Worm (Caenorhabditis elegans) whole organism, mixed stage, embryonic: ENCODE results near the gene srw-11.
"Not testable (repeated sequence)": the region's sequence is repeated elsewhere in the genome, so short reads cannot be mapped to it uniquely, and the experiment has no call there.

ENCODE experiments used
- M03D4.4 ChIP-seq: sonication (generic microtip); optimal IDR thresholded peaks from 2 replicates; lab custom pipeline; 2017; ENCODE audit warnings: mild to moderate bottlenecking, missing genetic modification characterization, missing compliant biosample characterization
- blmp-1 ChIP-seq: fragments of 150-350 bp; optimal IDR thresholded peaks from 2 replicates; lab custom pipeline; 2014; ENCODE audit warnings: missing biosample characterization, missing genetic modification characterization
- ceh-43 ChIP-seq: fragments of 200-800 bp; sonication (Bioruptor generic); optimal IDR thresholded peaks from 2 replicates; lab custom pipeline; 2018; ENCODE audit warnings: mild to moderate bottlenecking, missing genetic modification characterization, moderate library complexity, missing compliant biosample characterization
- ceh-83 ChIP-seq: fragments of 200-800 bp; sonication (Bioruptor generic); optimal IDR thresholded peaks from 2 replicates; lab custom pipeline; 2018; ENCODE audit warnings: mild to moderate bottlenecking, missing genetic modification characterization, missing compliant biosample characterization
- drap-1 ChIP-seq: fragments of 200-800 bp; sonication (Bioruptor generic); optimal IDR thresholded peaks from 3 replicates; lab custom pipeline; 2018; ENCODE audit warnings: mild to moderate bottlenecking, missing genetic modification characterization, missing compliant biosample characterization
- elt-1 ChIP-seq: sonication (generic microtip); optimal IDR thresholded peaks from 2 replicates; lab custom pipeline; 2017; ENCODE audit warnings: missing genetic modification characterization, mild to moderate bottlenecking, missing compliant biosample characterization, antibody characterized with exemption, moderate library complexity, borderline replicate concordance; ENCODE audit not compliant: insufficient read depth
- elt-3 ChIP-seq: fragments of 150-350 bp; optimal IDR thresholded peaks from 2 replicates; lab custom pipeline; 2014; ENCODE audit warnings: missing biosample characterization, missing genetic modification characterization
- flh-1 ChIP-seq: fragments of 200-800 bp; sonication (Bioruptor generic); optimal IDR thresholded peaks from 2 replicates; lab custom pipeline; 2018; ENCODE audit warnings: mild to moderate bottlenecking, missing genetic modification characterization, moderate library complexity, missing compliant biosample characterization
- ham-2 ChIP-seq: fragments of 200-800 bp; sonication (Bioruptor generic); optimal IDR thresholded peaks from 2 replicates; lab custom pipeline; 2018; ENCODE audit warnings: mild to moderate bottlenecking, missing genetic modification characterization, missing compliant biosample characterization
- hlh-1 ChIP-seq: fragments of 150-350 bp; optimal IDR thresholded peaks from 2 replicates; lab custom pipeline; 2014; ENCODE audit warnings: missing biosample characterization, missing genetic modification reagents, missing genetic modification characterization
- lin-13 ChIP-seq: fragments of 150-350 bp; optimal IDR thresholded peaks from 2 replicates; lab custom pipeline; 2014; ENCODE audit warnings: missing biosample characterization, missing genetic modification characterization
- lin-32 ChIP-seq: fragments of 200-800 bp; sonication (Bioruptor generic); optimal IDR thresholded peaks from 2 replicates; lab custom pipeline; 2018; ENCODE audit warnings: mild to moderate bottlenecking, missing genetic modification characterization, missing compliant biosample characterization
- lsy-2 ChIP-seq: fragments of 150-350 bp; optimal IDR thresholded peaks from 2 replicates; lab custom pipeline; 2014; ENCODE audit warnings: missing biosample characterization, missing genetic modification characterization
- mab-5 ChIP-seq: fragments of 150-350 bp; optimal IDR thresholded peaks from 2 replicates; lab custom pipeline; 2014; ENCODE audit warnings: missing biosample characterization, missing genetic modification characterization
- mep-1 ChIP-seq: fragments of 150-350 bp; optimal IDR thresholded peaks from 2 replicates; lab custom pipeline; 2017; ENCODE audit warnings: missing biosample characterization, missing genetic modification reagents, missing genetic modification characterization, inconsistent platforms
- mls-2 ChIP-seq: sonication (generic microtip); optimal IDR thresholded peaks from 2 replicates; lab custom pipeline; 2016; ENCODE audit warnings: mild to moderate bottlenecking, missing genetic modification characterization, moderate library complexity, missing compliant biosample characterization
- nhr-12 ChIP-seq: fragments of 150-350 bp; optimal IDR thresholded peaks from 2 replicates; lab custom pipeline; 2014; ENCODE audit warnings: missing biosample characterization, missing genetic modification characterization
- nhr-2 ChIP-seq: fragments of 150-350 bp; optimal IDR thresholded peaks from 2 replicates; lab custom pipeline; 2014; ENCODE audit warnings: missing biosample characterization, missing genetic modification characterization
- nhr-237 ChIP-seq: fragments of 150-350 bp; optimal IDR thresholded peaks from 2 replicates; lab custom pipeline; 2014; ENCODE audit warnings: missing biosample characterization, missing genetic modification characterization
- nhr-28 ChIP-seq: fragments of 150-350 bp; optimal IDR thresholded peaks from 2 replicates; lab custom pipeline; 2014; ENCODE audit warnings: missing biosample characterization, missing genetic modification characterization
- pha-4 ChIP-seq: fragments of 150-350 bp; optimal IDR thresholded peaks from 2 replicates; lab custom pipeline; 2018; ENCODE audit warnings: missing biosample characterization, missing genetic modification reagents, missing genetic modification characterization
- sem-2 ChIP-seq: fragments of 200-800 bp; sonication (Bioruptor generic); optimal IDR thresholded peaks from 2 replicates; lab custom pipeline; 2018; ENCODE audit warnings: mild to moderate bottlenecking, missing genetic modification characterization, missing compliant biosample characterization
- snpc-4 ChIP-seq: fragments of 150-350 bp; optimal IDR thresholded peaks from 2 replicates; lab custom pipeline; 2014; ENCODE audit warnings: missing biosample characterization, missing genetic modification characterization
- sptf-1 ChIP-seq: sonication (generic microtip); optimal IDR thresholded peaks from 2 replicates; lab custom pipeline; 2017; ENCODE audit warnings: mild to moderate bottlenecking, missing genetic modification characterization, moderate library complexity, missing compliant biosample characterization
- tbx-8 ChIP-seq: fragments of 200-800 bp; sonication (Bioruptor generic); optimal IDR thresholded peaks from 2 replicates; lab custom pipeline; 2018; ENCODE audit warnings: mild to moderate bottlenecking, missing genetic modification characterization, moderate library complexity, missing compliant biosample characterization
- unc-39 ChIP-seq: fragments of 150-350 bp; optimal IDR thresholded peaks from 2 replicates; lab custom pipeline; 2014; ENCODE audit warnings: missing biosample characterization, missing genetic modification characterization
- zip-8 ChIP-seq: fragments of 150-350 bp; optimal IDR thresholded peaks from 2 replicates; lab custom pipeline; 2014; ENCODE audit warnings: missing biosample characterization, missing genetic modification characterization

Gene srw-11

DNA sequence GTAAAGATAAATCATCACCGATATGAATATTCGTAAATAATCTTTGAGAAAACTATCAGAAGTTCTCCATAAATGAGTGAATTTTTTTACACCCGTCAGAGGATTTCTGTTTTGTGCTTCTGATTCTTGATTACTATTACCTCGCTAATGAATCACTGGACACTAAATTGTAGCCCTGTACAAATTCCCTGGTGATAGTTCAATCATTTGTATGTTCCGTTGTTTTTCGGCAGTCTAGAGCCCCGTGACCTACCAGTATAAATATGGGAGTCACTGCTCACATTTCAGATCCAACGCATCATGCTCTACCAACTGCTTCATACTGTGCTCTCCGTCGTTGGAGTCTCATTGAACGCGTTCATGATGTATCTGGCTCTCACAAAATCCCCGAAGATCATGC is 10.2 kb upstream of the srw-11 start, which contains the start of gene srd-28:
TSS of gene srd-28 (plus strand) at position 301 of the 400 bp plus-strand sequence.
- TF ChIP-seq flh-1 (GFP tag; lab: Kevin White, UChicago); zip-8 (tag; lab: Kevin White, UChicago); lsy-2 (tag; lab: Kevin White, UChicago): not testable (repeated sequence)

DNA sequence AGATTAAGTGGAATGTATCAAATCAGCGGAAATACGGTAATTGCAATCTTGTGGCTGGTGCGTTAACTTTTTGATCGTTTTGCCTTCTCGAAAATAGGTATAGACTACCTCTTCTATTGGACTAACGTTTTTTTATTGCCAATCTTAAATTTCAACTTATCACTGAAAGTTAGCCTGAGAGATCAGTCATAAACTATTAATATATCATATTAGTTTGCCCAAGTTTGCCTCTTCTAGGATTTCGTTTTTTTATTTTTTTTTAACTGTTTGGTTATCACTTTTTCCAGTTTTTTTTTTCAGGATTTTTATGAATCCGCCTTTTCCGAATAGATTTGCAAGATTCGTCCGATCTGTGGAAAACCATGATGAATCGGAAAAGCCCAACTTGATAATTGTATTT is 4.3 kb upstream of the srw-11 start, which contains the start of gene kin-30:
TSS of gene kin-30 (plus strand) at position 301 of the 400 bp plus-strand sequence.
- TF ChIP-seq mls-2 (no peak), nhr-237 (tag; lab: Kevin White, UChicago) (no peak)
- TF ChIP-seq, all 35 proteins: peak for 0

DNA sequence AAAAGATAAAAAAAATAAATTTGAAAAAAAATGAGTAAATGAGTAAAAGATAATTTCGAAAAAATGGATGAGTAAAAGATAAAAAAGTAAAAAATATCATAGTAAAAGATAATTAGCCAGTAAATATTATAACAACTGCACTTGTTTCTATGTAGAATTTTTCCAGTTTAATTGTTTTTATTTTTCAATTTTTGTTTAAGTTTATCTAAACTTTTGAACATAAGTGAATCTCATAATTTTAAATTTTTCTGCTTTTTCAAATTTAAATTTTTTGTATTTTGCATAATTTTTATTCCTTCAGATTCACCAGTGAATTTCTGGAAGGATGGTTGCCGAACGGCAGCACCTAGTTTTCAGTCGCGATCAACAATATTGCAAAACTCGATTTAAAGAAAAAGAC is 1.1 kb upstream of the srw-11 start, which contains the start of gene chil-12:
TSS of gene chil-12 (plus strand) at position 301 of the 400 bp plus-strand sequence.
- TF ChIP-seq nhr-28 (tag; lab: Kevin White, UChicago) (no peak), hlh-1 (tag; lab: Kevin White, UChicago) (no peak), sptf-1 (tag; lab: Kevin White, UChicago) (no peak)

DNA sequence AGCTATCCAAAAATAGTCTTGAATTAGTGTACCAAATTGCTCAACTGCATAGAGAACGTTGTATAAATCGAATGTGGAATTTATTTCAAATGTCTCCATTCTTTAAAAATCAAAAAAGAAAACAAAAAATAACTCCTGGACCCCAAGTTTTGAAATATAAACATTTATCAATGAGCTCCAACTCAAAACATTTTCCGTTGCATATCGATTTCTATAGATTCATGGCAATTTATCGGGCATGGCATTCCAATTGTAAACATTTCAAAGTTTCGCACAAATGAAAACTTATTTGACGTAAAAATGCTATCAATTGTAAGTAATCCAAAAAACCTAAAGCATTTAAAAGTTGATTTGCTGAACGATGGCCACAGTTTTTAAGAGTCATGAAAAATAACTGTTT is 1.6 kb downstream of the srw-11 start, which contains the start of gene srw-12:
TSS of gene srw-12 (minus strand) at position 101 of the 400 bp plus-strand sequence.
- TF ChIP-seq unc-39 (no peak), pha-4 (tag; lab: Kevin White, UChicago) (no peak), nhr-2 (tag; lab: Kevin White, UChicago) (no peak), mep-1 (tag; lab: Kevin White, UChicago) (no peak), sptf-1 (tag; lab: Kevin White, UChicago) (no peak), hlh-1 (tag; lab: Kevin White, UChicago) (no peak), lin-13 (no peak), drap-1 (GFP tag; lab: Kevin White, UChicago) (no peak), mls-2 (no peak)

DNA sequence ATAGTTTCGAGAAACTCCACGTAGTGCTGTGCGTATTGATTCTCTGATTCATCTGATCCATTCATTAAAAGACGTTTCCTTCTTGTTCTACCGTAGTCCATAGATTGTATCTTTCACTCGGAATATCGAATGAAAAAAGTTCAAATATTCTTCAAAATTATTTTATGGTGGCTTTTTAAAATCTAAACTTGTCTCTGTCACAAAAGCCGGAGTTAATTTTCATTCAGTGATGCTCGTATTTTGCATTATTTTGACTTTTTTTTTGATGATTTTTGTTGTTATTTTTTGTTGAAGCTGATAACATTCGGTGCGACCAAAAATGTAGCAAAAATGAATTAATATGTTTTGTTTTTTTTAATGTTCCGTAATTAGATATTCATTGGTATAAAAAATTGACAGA is 4.5 kb downstream of the srw-11 start, which contains the start of gene nhr-164:
TSS of gene nhr-164 (minus strand) at position 101 of the 400 bp plus-strand sequence.
- TF ChIP-seq blmp-1 (no peak), elt-3 (tag; lab: Kevin White, UChicago) (no peak), M03D4.4 (tag; lab: Kevin White, UChicago) (no peak), zip-8 (tag; lab: Kevin White, UChicago) (no peak), lsy-2 (tag; lab: Kevin White, UChicago) (no peak), hlh-1 (tag; lab: Kevin White, UChicago) (no peak), nhr-28 (tag; lab: Kevin White, UChicago) (no peak), ceh-83 (no peak), mab-5 (no peak), lin-32 (no peak), tbx-8 (GFP tag; lab: Kevin White, UChicago) (no peak), lin-13 (no peak), ham-2 (GFP tag; lab: Kevin White, UChicago) (no peak), elt-1 (tag; lab: Kevin White, UChicago) (no peak), snpc-4 (tag; lab: Kevin White, UChicago) (no peak), mls-2 (no peak), ceh-43 (GFP tag; lab: Kevin White, UChicago) (no peak), sem-2 (GFP tag; lab: Kevin White, UChicago) (no peak), drap-1 (GFP tag; lab: Kevin White, UChicago) (no peak)
- TF ChIP-seq, all 35 proteins: peak for 0

DNA sequence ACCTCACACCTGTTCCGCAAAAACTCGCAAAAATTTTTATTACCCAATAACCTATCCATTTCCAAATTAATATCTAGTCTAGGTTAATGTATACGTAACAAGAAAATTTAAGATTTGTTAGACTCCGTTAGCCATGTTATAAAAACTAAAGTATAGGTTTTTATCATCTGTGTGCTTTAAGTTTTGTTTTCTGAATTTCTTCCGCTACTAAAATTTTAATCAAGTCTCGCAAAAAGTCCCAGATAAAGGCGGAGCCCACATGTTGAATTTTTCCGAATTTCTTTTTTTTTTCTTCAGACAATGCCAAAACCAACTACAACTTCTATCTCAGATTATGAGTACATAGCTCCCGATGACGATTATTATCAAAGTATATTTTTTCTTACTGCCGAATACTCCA is 7.9 kb downstream of the srw-11 start, which contains the start of gene srw-13:
TSS of gene srw-13 (plus strand) at position 301 of the 400 bp plus-strand sequence.
- TF ChIP-seq elt-3 (tag; lab: Kevin White, UChicago) (no peak), sem-2 (GFP tag; lab: Kevin White, UChicago) (no peak), ham-2 (GFP tag; lab: Kevin White, UChicago) (no peak), sptf-1 (tag; lab: Kevin White, UChicago) (no peak), lsy-2 (tag; lab: Kevin White, UChicago) (no peak), ceh-43 (GFP tag; lab: Kevin White, UChicago) (no peak), mab-5 (no peak), drap-1 (GFP tag; lab: Kevin White, UChicago) (no peak)
- TF ChIP-seq, all 35 proteins: peak for 0

DNA sequence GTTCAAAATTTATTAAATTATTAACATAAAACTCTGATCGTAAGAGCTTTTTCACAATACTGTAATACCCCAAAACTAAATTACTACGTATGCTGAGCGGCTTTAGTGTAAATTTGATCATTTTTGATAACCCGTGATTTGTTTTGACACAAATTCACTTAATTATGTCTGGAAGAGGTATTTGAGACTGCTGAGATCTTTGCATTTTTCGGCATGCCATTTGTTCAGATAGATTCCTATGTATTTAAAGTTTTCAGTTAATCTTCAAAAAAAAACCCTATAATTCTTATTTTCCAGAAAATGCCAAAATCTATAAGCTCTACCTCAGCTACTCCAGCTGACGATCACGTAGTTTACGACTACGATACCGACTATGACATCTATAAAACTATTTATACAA is 9.9 kb downstream of the srw-11 start, which contains the start of gene srw-15:
TSS of gene srw-15 (plus strand) at position 301 of the 400 bp plus-strand sequence.
- TF ChIP-seq lin-32, result no peak
- no peak for TF ChIP-seq ceh-83
- TF ChIP-seq nhr-12 (tag; lab: Kevin White, UChicago), result no peak
- TF ChIP-seq mab-5, result no peak
- no peak for TF ChIP-seq lin-13
- TF ChIP-seq nhr-237 (tag; lab: Kevin White, UChicago), result no peak
- TF ChIP-seq elt-1 (tag; lab: Kevin White, UChicago), result no peak
- TF ChIP-seq flh-1 (GFP tag; lab: Kevin White, UChicago), result no peak
- TF ChIP-seq nhr-2 (tag; lab: Kevin White, UChicago), result no peak
- TF ChIP-seq tbx-8 (GFP tag; lab: Kevin White, UChicago), result no peak
- TF ChIP-seq M03D4.4 (tag; lab: Kevin White, UChicago), result no peak
